Fruit fly (Drosophila melanogaster): Measurements from ENCODE around the gene CG31036.

Gene CG31036

dm6 chr3R:29859763-29860162 lies 48.1 kb upstream of the CG31036 start (continued):
- TF ChIP-seq CG8089 (GFP tag; optimal IDR thresholded peaks at IDR 0.05): no peak
- TF ChIP-seq ewg (GFP tag; optimal IDR thresholded peaks at IDR 0.05): peak; percentile 6
- TF ChIP-seq Deaf1 (tag; optimal IDR thresholded peaks at IDR 0.05): no peak
- no peak for TF ChIP-seq Asciz (GFP tag; optimal IDR thresholded peaks at IDR 0.05)
- TF ChIP-seq pzg (GFP tag; optimal IDR thresholded peaks at IDR 0.05): peak; percentile 72
- TF ChIP-seq CG12942 (GFP tag; optimal IDR thresholded peaks at IDR 0.05): peak; percentile 19
- peak; percentile 18 for TF ChIP-seq vfl (GFP tag; optimal IDR thresholded peaks at IDR 0.05)
- TF ChIP-seq CG4730 (GFP tag; IDR thresholded peaks at IDR 0.05): no peak
- peak; percentile 50; the same call in 1 of the 3 replicates for TF ChIP-seq CG6791 (GFP tag; IDR thresholded peaks at IDR 0.05; ENCODE audit: partially characterized antibody)
- peak; percentile 40 for TF ChIP-seq nmo (GFP tag; optimal IDR thresholded peaks at IDR 0.05)
- no peak for TF ChIP-seq kni (GFP tag; optimal IDR thresholded peaks at IDR 0.05)
- no peak for TF ChIP-seq kah (GFP tag; optimal IDR thresholded peaks at IDR 0.05)
- TF ChIP-seq CG3163 (GFP tag; optimal IDR thresholded peaks at IDR 0.05): no peak
- TF ChIP-seq CG6654 (GFP tag; optimal IDR thresholded peaks at IDR 0.05): no peak
- TF ChIP-seq slou (GFP tag; optimal IDR thresholded peaks at IDR 0.05): no peak
- peak; percentile 28 for TF ChIP-seq CG10979 (tag; optimal IDR thresholded peaks at IDR 0.05)
- no peak for TF ChIP-seq gce (GFP tag; IDR thresholded peaks at IDR 0.05)
- TF ChIP-seq CG1792 (GFP tag; optimal IDR thresholded peaks at IDR 0.05): no peak
- no peak for TF ChIP-seq Poxn (GFP tag; IDR thresholded peaks at IDR 0.05)
- peak; percentile 30 for TF ChIP-seq CG6813 (GFP tag; optimal IDR thresholded peaks at IDR 0.05)
- no peak for TF ChIP-seq D19A (tag; optimal IDR thresholded peaks at IDR 0.05)
- no peak for TF ChIP-seq sc (optimal IDR thresholded peaks at IDR 0.05)
- TF ChIP-seq sc (GFP tag; optimal IDR thresholded peaks at IDR 0.05): no peak
- TF ChIP-seq Dp (GFP tag; optimal IDR thresholded peaks at IDR 0.05): peak; percentile 32
- peak; percentile 31 for TF ChIP-seq fd3F (GFP tag; optimal IDR thresholded peaks at IDR 0.05)
- TF ChIP-seq CG14441 (GFP tag; IDR thresholded peaks at IDR 0.05): peak; percentile 61
- no peak for TF ChIP-seq CG15011 (GFP tag; optimal IDR thresholded peaks at IDR 0.05)
- no peak for TF ChIP-seq CG11398 (GFP tag; optimal IDR thresholded peaks at IDR 0.05)
- peak; percentile 59 for TF ChIP-seq CG17829 (tag; optimal IDR thresholded peaks at IDR 0.05)
- TF ChIP-seq CG7271 (tag; optimal IDR thresholded peaks at IDR 0.05): peak; percentile 45
- TF ChIP-seq Hr39 (optimal IDR thresholded peaks at IDR 0.05): no peak
- TF ChIP-seq br (optimal IDR thresholded peaks at IDR 0.05): no peak
- TF ChIP-seq PHDP (tag; optimal IDR thresholded peaks at IDR 0.05): peak; percentile 54
- peak; percentile 56 for TF ChIP-seq grn (GFP tag; optimal IDR thresholded peaks at IDR 0.05)
- no peak for TF ChIP-seq so (GFP tag; IDR thresholded peaks at IDR 0.05)
- no peak for TF ChIP-seq CG1024 (GFP tag; IDR thresholded peaks at IDR 0.05)
- TF ChIP-seq CG2129 (GFP tag; IDR thresholded peaks at IDR 0.05; ENCODE audit: partially characterized antibody): no peak
- TF ChIP-seq CG11560 (tag; IDR thresholded peaks at IDR 0.05): no peak
- TF ChIP-seq Lhr (GFP tag; optimal IDR thresholded peaks at IDR 0.05): peak; percentile 10
- peak; percentile 27 for TF ChIP-seq sd (tag; optimal IDR thresholded peaks at IDR 0.05)
- TF ChIP-seq E2f1 (GFP tag; IDR thresholded peaks at IDR 0.05): 0 out of 2 replicates have a peak, but pooled peaks have one; percentile 35
- TF ChIP-seq CkIIα-i1 (GFP tag; IDR thresholded peaks at IDR 0.05): no peak
- no peak for TF ChIP-seq Jarid2 (GFP tag; optimal IDR thresholded peaks at IDR 0.05)
- TF ChIP-seq wor (GFP tag; IDR thresholded peaks at IDR 0.05): no peak
- peak; percentile 5 for TF ChIP-seq Spps (tag; optimal IDR thresholded peaks at IDR 0.05)
- no peak for TF ChIP-seq Hand (GFP tag; optimal IDR thresholded peaks at IDR 0.05)
- TF ChIP-seq H2.0 (GFP tag; IDR thresholded peaks at IDR 0.05): peak; percentile 33; the same call in 1 of the 2 replicates
- TF ChIP-seq CG6765 (GFP tag; optimal IDR thresholded peaks at IDR 0.05): no peak
- TF ChIP-seq CG3838 (GFP tag; optimal IDR thresholded peaks at IDR 0.05): no peak
- TF ChIP-seq phol (tag; optimal IDR thresholded peaks at IDR 0.05): peak; percentile 33
- no peak for TF ChIP-seq Oli (tag; optimal IDR thresholded peaks at IDR 0.05)
- no peak for TF ChIP-seq eve (GFP tag; optimal IDR thresholded peaks at IDR 0.05)
